Worm (Caenorhabditis elegans) whole organism, L1 larva: ENCODE measurements around the gene grl-18.

Experiments used
- C04F5.9 ChIP-seq: sonication (generic microtip); optimal IDR thresholded peaks from 2 replicates; lab custom pipeline; 2016; ENCODE audit warnings: missing genetic modification characterization, missing compliant biosample characterization
- Y116A8C.19 ChIP-seq: sonication (generic microtip); optimal IDR thresholded peaks from 2 replicates; lab custom pipeline; 2016; ENCODE audit warnings: missing compliant biosample characterization, missing genetic modification characterization, borderline replicate concordance
- aha-1 ChIP-seq: fragments of 150-350 bp; optimal IDR thresholded peaks from 2 replicates; lab custom pipeline; 2014; ENCODE audit warnings: missing biosample characterization, missing genetic modification characterization
- alr-1 ChIP-seq: fragments of 200-800 bp; sonication (Bioruptor generic); optimal IDR thresholded peaks from 2 replicates; lab custom pipeline; 2018; ENCODE audit warnings: borderline replicate concordance, mild to moderate bottlenecking, missing genetic modification characterization, missing compliant biosample characterization
- aly-2 ChIP-seq: fragments of 150-350 bp; optimal IDR thresholded peaks from 2 replicates; lab custom pipeline; 2014; ENCODE audit warnings: missing biosample characterization, missing genetic modification characterization
- ama-1 ChIP-seq: fragments of 150-350 bp; optimal IDR thresholded peaks from 2 replicates; lab custom pipeline; 2014
- blmp-1 ChIP-seq: fragments of 150-350 bp; optimal IDR thresholded peaks from 2 replicates; lab custom pipeline; 2014; ENCODE audit warnings: missing biosample characterization, missing genetic modification characterization
- ceh-82 ChIP-seq, 3 experiments: fragments of 150-350 bp in 1 of 3; sonication (generic microtip) in 2 of 3; optimal IDR thresholded peaks; 2 replicates each; lab custom pipeline; 2014 to 2017; ENCODE audit warnings: missing biosample characterization in 3 of 3, missing genetic modification characterization in 3 of 3
- ceh-88 ChIP-seq: fragments of 200-800 bp; sonication (Bioruptor generic); IDR thresholded peaks from 2 replicates; pipeline ENCODE4 v1.3.6; 2022; ENCODE audit warnings: missing genetic modification characterization, missing compliant biosample characterization
- ceh-90 ChIP-seq: sonication (generic microtip); optimal IDR thresholded peaks from 2 replicates; lab custom pipeline; 2016; ENCODE audit warnings: missing genetic modification characterization, missing compliant biosample characterization
- dpl-1 ChIP-seq, 3 experiments: fragments of 150-350 bp in 2 of 3; sonication (generic microtip) in 1 of 3; optimal IDR thresholded peaks; 2 replicates each; lab custom pipeline; 2014 to 2017; ENCODE audit warnings: missing biosample characterization in 3 of 3, missing genetic modification characterization in 3 of 3, missing genetic modification reagents in 3 of 3
- dsc-1 ChIP-seq: sonication (generic microtip); optimal IDR thresholded peaks from 2 replicates; lab custom pipeline; 2016; ENCODE audit warnings: mild to moderate bottlenecking, missing genetic modification characterization, missing compliant biosample characterization
- efl-3 ChIP-seq: fragments of 200-800 bp; sonication (Bioruptor generic); optimal IDR thresholded peaks from 2 replicates; lab custom pipeline; 2018; ENCODE audit warnings: mild to moderate bottlenecking, missing genetic modification characterization, missing compliant biosample characterization
- egl-13 ChIP-seq: sonication (generic microtip); optimal IDR thresholded peaks from 2 replicates; lab custom pipeline; 2016; ENCODE audit warnings: missing genotype, missing genetic modification reagents, missing genetic modification characterization, missing compliant biosample characterization
- elt-2 ChIP-seq: sonication (generic microtip); optimal IDR thresholded peaks from 2 replicates; lab custom pipeline; 2016; ENCODE audit warnings: missing genetic modification characterization, mild to moderate bottlenecking, inconsistent platforms, missing compliant biosample characterization, missing genetic modification reagents
- elt-3 ChIP-seq, 6 experiments: fragments of 150-350 bp in 1 of 6; sonication (generic microtip); optimal IDR thresholded peaks; 2 replicates each; lab custom pipeline; 2017 to 2018; ENCODE audit warnings: missing biosample characterization in 6 of 6, missing genetic modification characterization in 6 of 6, inconsistent platforms in 1 of 6
- ets-5 ChIP-seq: fragments of 200-800 bp; sonication (Bioruptor generic); IDR thresholded peaks from 2 replicates; pipeline ENCODE4 v1.3.6; 2022; ENCODE audit warnings: missing genetic modification characterization, missing compliant biosample characterization
- fkh-10 ChIP-seq: sonication (generic microtip); optimal IDR thresholded peaks from 2 replicates; lab custom pipeline; 2017; ENCODE audit warnings: missing biosample characterization, missing genetic modification reagents, missing genetic modification characterization
- hlh-4 ChIP-seq: sonication (generic microtip); optimal IDR thresholded peaks from 2 replicates; lab custom pipeline; 2016; ENCODE audit warnings: mild to moderate bottlenecking, missing genetic modification characterization, missing compliant biosample characterization
- hpl-2 ChIP-seq: fragments of 150-350 bp; optimal IDR thresholded peaks from 2 replicates; lab custom pipeline; 2014; ENCODE audit warnings: missing biosample characterization, missing genetic modification reagents, missing genetic modification characterization
- lin-13 ChIP-seq: fragments of 150-350 bp; optimal IDR thresholded peaks from 2 replicates; lab custom pipeline; 2014; ENCODE audit warnings: missing biosample characterization, missing genetic modification reagents, missing genetic modification characterization
- lin-15B ChIP-seq: fragments of 150-350 bp; sonication (generic microtip); optimal IDR thresholded peaks from 3 replicates; lab custom pipeline; 2014; ENCODE audit warnings: missing biosample characterization, missing genetic modification characterization
- lin-35 ChIP-seq, 2 experiments: fragments of 150-350 bp; optimal IDR thresholded peaks; 2 replicates each; lab custom pipeline; 2014; ENCODE audit warnings: missing biosample characterization in 2 of 2, missing genetic modification characterization in 2 of 2, missing genetic modification reagents in 2 of 2
- lsy-2 ChIP-seq, 2 experiments: fragments of 150-350 bp; optimal IDR thresholded peaks; 2 replicates each; lab custom pipeline; 2014; ENCODE audit warnings: missing biosample characterization in 2 of 2, missing genetic modification characterization in 2 of 2
- mef-2 ChIP-seq: fragments of 150-350 bp; optimal IDR thresholded peaks from 2 replicates; lab custom pipeline; 2014; ENCODE audit warnings: missing biosample characterization, missing genetic modification characterization
- mep-1 ChIP-seq: fragments of 150-350 bp; optimal IDR thresholded peaks from 2 replicates; lab custom pipeline; 2014; ENCODE audit warnings: missing biosample characterization, missing genetic modification characterization
- nhr-11 ChIP-seq: fragments of 150-350 bp; optimal IDR thresholded peaks from 2 replicates; lab custom pipeline; 2014; ENCODE audit warnings: missing biosample characterization, missing genetic modification characterization
- nhr-28 ChIP-seq: fragments of 150-350 bp; optimal IDR thresholded peaks from 2 replicates; lab custom pipeline; 2014; ENCODE audit warnings: missing biosample characterization, missing genetic modification characterization
- nhr-71 ChIP-seq: sonication (generic microtip); optimal IDR thresholded peaks from 2 replicates; lab custom pipeline; 2016; ENCODE audit warnings: mild to moderate bottlenecking, missing genetic modification characterization, moderate library complexity, missing compliant biosample characterization
- nhr-77 ChIP-seq: fragments of 150-350 bp; optimal IDR thresholded peaks from 2 replicates; lab custom pipeline; 2014; ENCODE audit warnings: missing biosample characterization, missing genetic modification characterization
- nhr-84 ChIP-seq: sonication (generic microtip); optimal IDR thresholded peaks from 2 replicates; lab custom pipeline; 2017; ENCODE audit warnings: missing biosample characterization, missing genetic modification characterization
- pag-3 ChIP-seq: sonication (generic microtip); optimal IDR thresholded peaks from 2 replicates; lab custom pipeline; 2017; ENCODE audit warnings: missing genetic modification characterization, mild to moderate bottlenecking, missing compliant biosample characterization, antibody characterized with exemption, borderline replicate concordance; ENCODE audit not compliant: insufficient read depth
- rnt-1 ChIP-seq: sonication (generic microtip); optimal IDR thresholded peaks from 2 replicates; lab custom pipeline; 2016; ENCODE audit warnings: mild to moderate bottlenecking, missing genetic modification characterization, moderate library complexity, missing compliant biosample characterization
- snu-23 ChIP-seq: sonication (generic microtip); optimal IDR thresholded peaks from 2 replicates; lab custom pipeline; 2016; ENCODE audit warnings: missing genetic modification characterization, missing compliant biosample characterization
- sup-37 ChIP-seq: fragments of 200-800 bp; sonication (Bioruptor generic); optimal IDR thresholded peaks from 2 replicates; lab custom pipeline; 2018; ENCODE audit warnings: mild to moderate bottlenecking, missing genetic modification characterization, missing compliant biosample characterization
- swsn-7 ChIP-seq: sonication (generic microtip); optimal IDR thresholded peaks from 2 replicates; lab custom pipeline; 2016; ENCODE audit warnings: missing genetic modification characterization, missing compliant biosample characterization
- tbx-2 ChIP-seq: sonication (generic microtip); optimal IDR thresholded peaks from 2 replicates; lab custom pipeline; 2016; ENCODE audit warnings: missing genetic modification characterization, missing compliant biosample characterization
- unc-130 ChIP-seq: fragments of 150-350 bp; optimal IDR thresholded peaks from 2 replicates; lab custom pipeline; 2017; ENCODE audit warnings: missing biosample characterization, missing genetic modification characterization, inconsistent platforms
- unc-62 ChIP-seq: fragments of 150-350 bp; optimal IDR thresholded peaks from 2 replicates; lab custom pipeline; 2014; ENCODE audit warnings: missing biosample characterization, missing genetic modification reagents, missing genetic modification characterization
- unc-86 ChIP-seq: sonication (generic microtip); optimal IDR thresholded peaks from 2 replicates; lab custom pipeline; 2016; ENCODE audit warnings: missing genetic modification characterization, missing compliant biosample characterization
- vab-15 ChIP-seq: sonication (generic microtip); optimal IDR thresholded peaks from 2 replicates; lab custom pipeline; 2017; ENCODE audit warnings: missing genotype, mild to moderate bottlenecking, missing genetic modification characterization, missing compliant biosample characterization
- zag-1 ChIP-seq: fragments of 150-350 bp; optimal IDR thresholded peaks from 2 replicates; lab custom pipeline; 2014; ENCODE audit warnings: missing biosample characterization, missing genetic modification characterization
- zip-4 ChIP-seq: fragments of 200-800 bp; sonication (Bioruptor generic); optimal IDR thresholded peaks from 2 replicates; lab custom pipeline; 2018; ENCODE audit warnings: mild to moderate bottlenecking, missing genetic modification characterization, moderate library complexity, missing compliant biosample characterization
- ztf-11 ChIP-seq, 2 experiments: sonication (generic microtip); optimal IDR thresholded peaks; 2 replicates each; lab custom pipeline; 2016 to 2017; ENCODE audit warnings: missing genetic modification characterization in 2 of 2, missing biosample characterization in 1 of 2, missing compliant biosample characterization in 1 of 2

grl-18 gene

DNA sequence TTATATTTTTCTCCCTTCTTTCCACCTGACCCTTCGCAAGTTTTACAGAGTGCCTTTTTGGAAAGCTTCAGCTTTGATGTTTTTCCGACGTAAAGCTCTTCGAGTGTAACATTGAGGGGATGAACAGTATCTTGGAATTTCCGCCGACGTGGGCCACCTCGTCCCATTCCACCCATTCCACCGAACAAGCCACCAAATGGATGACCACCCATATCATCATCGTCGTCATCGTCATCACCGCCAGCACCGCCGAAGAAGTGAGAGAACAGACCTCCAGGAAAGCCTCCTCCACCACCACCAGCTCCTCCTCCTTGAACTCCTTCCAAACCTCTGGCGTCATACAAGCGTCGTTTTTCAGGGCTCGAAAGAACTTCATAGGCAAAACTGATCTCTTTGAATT, 15.6 kb upstream of the grl-18 start:
- TF ChIP-seq nhr-84 (tag; lab: Kevin White, UChicago) (no peak), ets-5 (GFP tag; lab: Robert Waterston, UW) (0 out of 2 replicates have a peak, but pooled peaks have one; percentile 41)

DNA sequence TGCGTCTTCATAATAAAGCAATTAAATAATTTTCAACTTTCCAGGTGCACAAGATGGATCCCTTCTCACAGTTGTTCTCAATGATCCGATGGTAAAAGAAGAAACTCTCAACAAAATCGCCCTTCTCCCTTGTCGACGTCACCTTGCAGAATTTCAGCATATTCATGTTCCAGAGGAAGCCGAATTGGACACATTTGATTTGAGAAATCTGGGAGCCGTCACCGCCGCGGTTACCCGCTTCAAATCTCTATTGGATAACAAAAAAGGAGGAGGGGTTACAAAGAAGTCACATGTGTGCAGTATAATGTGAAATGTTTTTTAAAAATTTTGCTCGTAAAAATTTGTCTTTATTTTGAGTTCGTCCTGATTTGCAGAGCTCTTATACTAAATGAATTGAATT, 14.0 kb upstream of the grl-18 start:
- TF ChIP-seq nhr-77 (no peak), ztf-11 (tag; optimal IDR thresholded peaks at IDR 0.05; lab: Kevin White, UChicago) (no peak), hlh-4 (no peak), dsc-1 (no peak), lin-13 (GFP tag; lab: Kevin White, UChicago) (no peak), lin-35 (GFP tag; optimal IDR thresholded peaks at IDR 0.05; lab: Kevin White, UChicago) (peak in 1 of 2 experiments; percentile 5), vab-15 (tag; lab: Kevin White, UChicago) (no peak), ama-1 (lab: Kevin White, UChicago) (peak; percentile 38)

DNA sequence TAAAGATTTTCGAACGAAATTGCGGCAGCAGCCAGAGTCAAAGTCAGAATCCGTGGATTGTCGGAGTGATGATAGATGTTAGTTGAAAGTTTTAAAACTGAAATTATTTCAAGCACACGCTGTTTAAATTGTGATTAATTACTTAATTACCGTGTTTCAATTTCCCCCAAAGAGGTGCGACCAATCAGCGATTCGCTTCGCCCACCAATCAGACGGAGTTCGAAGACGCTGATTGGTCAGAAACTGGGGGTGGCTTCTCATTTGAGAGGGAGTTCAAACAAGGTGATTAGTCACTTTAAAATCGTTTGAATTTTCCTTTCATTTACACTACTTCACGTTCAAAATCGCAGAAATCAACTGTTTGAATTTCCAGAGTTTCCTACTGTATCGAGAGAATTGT, 10.8 kb upstream of the grl-18 start:
- TF ChIP-seq pag-3 (tag; lab: Kevin White, UChicago) (no peak), nhr-28 (no peak), aha-1 (tag; lab: Kevin White, UChicago) (no peak), nhr-11 (no peak), alr-1 (tag; lab: Kevin White, UChicago) (no peak), dsc-1 (no peak), hpl-2 (GFP tag; lab: Kevin White, UChicago) (no peak), swsn-7 (tag; lab: Kevin White, UChicago) (no peak), C04F5.9 (tag; lab: Kevin White, UChicago) (no peak), lin-15B (tag; lab: Kevin White, UChicago) (no peak), zag-1 (tag; lab: Kevin White, UChicago) (no peak), tbx-2 (tag; lab: Kevin White, UChicago) (no peak), elt-2 (no peak), ceh-82 (tag; optimal IDR thresholded peaks at IDR 0.05; lab: Kevin White, UChicago) (no peak), egl-13 (tag; lab: Kevin White, UChicago) (no peak), dpl-1 (GFP tag; optimal IDR thresholded peaks at IDR 0.05; lab: Kevin White, UChicago) (no peak), nhr-71 (no peak), lsy-2 (tag; optimal IDR thresholded peaks at IDR 0.05; lab: Kevin White, UChicago) (no peak), unc-130 (tag; lab: Kevin White, UChicago) (no peak), rnt-1 (no peak)

DNA sequence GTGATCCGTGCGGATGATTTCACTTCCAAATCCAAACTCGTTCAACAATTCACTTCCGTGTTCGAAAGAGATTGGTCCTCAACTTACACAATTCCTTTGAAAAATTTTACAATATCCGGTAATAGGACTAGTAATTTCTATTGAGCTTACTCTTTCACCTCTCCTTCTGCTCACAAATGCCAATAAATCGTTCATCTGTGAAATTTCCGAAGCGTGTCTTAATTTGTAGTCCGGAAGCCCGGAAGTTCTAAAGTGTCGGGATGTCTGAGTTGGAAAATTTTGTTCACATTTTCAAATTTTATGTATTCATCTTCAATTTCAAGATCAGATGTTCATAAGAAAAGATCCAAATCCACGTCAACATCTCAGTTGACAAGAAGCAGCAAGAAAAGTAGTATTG, 4.8 kb upstream of the grl-18 start, which contains the start of gene T05C3.2:
Gene T05C3.2, plus strand, starts transcription at position 301 of the 400 bp plus-strand sequence.
- TF ChIP-seq alr-1 (tag; lab: Kevin White, UChicago) (no peak), nhr-71 (no peak), blmp-1 (tag; lab: Kevin White, UChicago) (no peak), unc-62 (GFP tag; lab: Kevin White, UChicago) (no peak), dpl-1 (GFP tag; optimal IDR thresholded peaks at IDR 0.05; lab: Kevin White, UChicago) (no peak), Y116A8C.19 (tag; lab: Kevin White, UChicago) (no peak), mef-2 (no peak), nhr-28 (no peak), elt-3 (tag; optimal IDR thresholded peaks at IDR 0.05; lab: Kevin White, UChicago) (no peak), aly-2 (tag; lab: Kevin White, UChicago) (no peak), mep-1 (no peak), ama-1 (lab: Kevin White, UChicago) (no peak), ceh-88 (GFP tag; lab: Robert Waterston, UW) (no peak), efl-3 (GFP tag; lab: Kevin White, UChicago) (no peak), unc-86 (tag; lab: Kevin White, UChicago) (no peak), ceh-90 (tag; lab: Kevin White, UChicago) (no peak), sup-37 (GFP tag; lab: Kevin White, UChicago) (no peak), snu-23 (GFP tag; lab: Kevin White, UChicago) (no peak), zip-4 (GFP tag; lab: Kevin White, UChicago) (no peak), fkh-10 (GFP tag; lab: Kevin White, UChicago) (no peak)
